Worm (Caenorhabditis elegans) whole organism, early embryonic: ENCODE results near the gene ZC449.4.

Experiments
- F13C5.2 ChIP-seq: sonication (generic microtip); optimal IDR thresholded peaks from 2 replicates; lab custom pipeline; 2017; ENCODE audit warnings: mild to moderate bottlenecking, missing genetic modification characterization, inconsistent platforms, missing compliant biosample characterization
- aly-1 ChIP-seq: sonication (generic microtip); optimal IDR thresholded peaks from 2 replicates; lab custom pipeline; 2016; ENCODE audit warnings: missing genetic modification characterization, missing compliant biosample characterization
- ama-1 ChIP-seq: fragments of 150-350 bp; optimal IDR thresholded peaks from 2 replicates; lab custom pipeline; 2014
- ceh-13 ChIP-seq: fragments of 200-800 bp; sonication (Bioruptor generic); optimal IDR thresholded peaks from 2 replicates; lab custom pipeline; 2018; ENCODE audit warnings: mild to moderate bottlenecking, missing genetic modification characterization, missing compliant biosample characterization
- ceh-36 ChIP-seq: sonication (generic microtip); optimal IDR thresholded peaks from 2 replicates; lab custom pipeline; 2016; ENCODE audit warnings: missing genetic modification characterization, inconsistent platforms, missing compliant biosample characterization
- flt-1 ChIP-seq: fragments of 200-800 bp; sonication (Bioruptor generic); IDR thresholded peaks from 2 replicates; pipeline ENCODE4 v1.3.6; 2022; ENCODE audit warnings: missing genetic modification characterization, missing compliant biosample characterization
- hmbx-1 ChIP-seq: sonication (generic microtip); optimal IDR thresholded peaks from 2 replicates; lab custom pipeline; 2016; ENCODE audit warnings: mild to moderate bottlenecking, missing genetic modification characterization, missing compliant biosample characterization
- hnd-1 ChIP-seq: sonication (generic microtip); optimal IDR thresholded peaks from 2 replicates; lab custom pipeline; 2016; ENCODE audit warnings: missing genetic modification characterization, missing compliant biosample characterization
- pes-1 ChIP-seq: fragments of 200-800 bp; sonication (Bioruptor generic); IDR thresholded peaks from 2 replicates; pipeline ENCODE4 v1.3.6; 2022; ENCODE audit warnings: missing genetic modification reagents, missing genetic modification characterization, missing compliant biosample characterization
- scrt-1 ChIP-seq: fragments of 200-800 bp; sonication (Bioruptor generic); IDR thresholded peaks from 2 replicates; pipeline ENCODE4 v1.3.6; 2022; ENCODE audit warnings: missing genetic modification characterization, missing compliant biosample characterization
- sea-1 ChIP-seq: fragments of 200-800 bp; sonication (Bioruptor generic); conservative IDR thresholded peaks from 2 replicates; pipeline ENCODE4 v1.3.6; 2022; ENCODE audit warnings: missing genetic modification characterization, missing compliant biosample characterization
- tbx-11 ChIP-seq: fragments of 200-800 bp; sonication (Bioruptor generic); IDR thresholded peaks from 2 replicates; pipeline ENCODE4 v1.3.6; 2022; ENCODE audit warnings: missing genetic modification characterization, missing compliant biosample characterization
- tbx-37 ChIP-seq: fragments of 200-800 bp; sonication (Bioruptor generic); conservative IDR thresholded peaks from 2 replicates; pipeline ENCODE4 v1.3.6; 2022; ENCODE audit warnings: missing genetic modification reagents, missing genetic modification characterization, missing compliant biosample characterization
- tra-4 ChIP-seq: sonication (generic microtip); optimal IDR thresholded peaks from 2 replicates; lab custom pipeline; 2017; ENCODE audit warnings: missing genetic modification characterization, missing compliant biosample characterization

ce11 chrX:5026461-5026860 lies 7.3 kb downstream of the ZC449.4 start:
- no peak for TF ChIP-seq scrt-1 (GFP tag; lab: Robert Waterston, UW)
- TF ChIP-seq ama-1: no peak
- TF ChIP-seq hnd-1: no peak
- no peak for TF ChIP-seq sea-1 (GFP tag; lab: Robert Waterston, UW)
- TF ChIP-seq flt-1: no peak
- TF ChIP-seq ceh-36 (tag; lab: Kevin White, UChicago): no peak
- TF ChIP-seq hmbx-1: no peak
- no peak for TF ChIP-seq tra-4
- TF ChIP-seq pes-1 (GFP tag; lab: Robert Waterston, UW): no peak
- no peak for TF ChIP-seq F13C5.2 (tag; lab: Kevin White, UChicago)
- TF ChIP-seq aly-1 (tag; lab: Kevin White, UChicago): no peak
- TF ChIP-seq tbx-11: no peak
- no peak for TF ChIP-seq ceh-13 (GFP tag; lab: Kevin White, UChicago)
- TF ChIP-seq tbx-37 (GFP tag; lab: Robert Waterston, UW): no peak
